Worm (Caenorhabditis elegans) whole organism, dauer: ENCODE results near the gene F42G4.5.
"Not testable (repeated sequence)": the region's sequence is repeated elsewhere in the genome, so short reads cannot be mapped to it uniquely, and the experiment has no call there.

Experiments used
- unc-62 ChIP-seq: sonication (generic microtip); optimal IDR thresholded peaks from 2 replicates; lab custom pipeline; 2017; ENCODE audit warnings: missing biosample characterization, missing genetic modification reagents, missing genetic modification characterization

Gene F42G4.5

ce11 chrII:13073102-13073501 lies at the start of gene F42G4.5:
Gene F42G4.5, plus strand, starts transcription at chrII:13073480.
- no peak for TF ChIP-seq unc-62 (GFP tag; lab: Kevin White, UChicago)

ce11 chrII:13023518-13023917 lies 49.8 kb upstream of the F42G4.5 start:
- no peak for TF ChIP-seq unc-62 (GFP tag; lab: Kevin White, UChicago)

- no peak for TF ChIP-seq unc-62 (GFP tag; lab: Kevin White, UChicago)
Observed at ce11 chrII:13025794-13026412, 47.4 kb upstream of the F42G4.5 start, which contains the start of gene max-2. Gene max-2, minus strand, starts transcription at chrII:13025844.

ce11 chrII:13029290-13030050 lies 43.8 kb upstream of the F42G4.5 start:
- no peak for TF ChIP-seq unc-62 (GFP tag; lab: Kevin White, UChicago)

ce11 chrII:13030051-13030437 lies 43.2 kb upstream of the F42G4.5 start:
- no peak for TF ChIP-seq unc-62 (GFP tag; lab: Kevin White, UChicago)

ce11 chrII:13030567-13031188 lies 42.6 kb upstream of the F42G4.5 start:
- no peak for TF ChIP-seq unc-62 (GFP tag; lab: Kevin White, UChicago)

ce11 chrII:13031649-13032191 lies 41.6 kb upstream of the F42G4.5 start, which contains the start of gene F18A11.2:
Gene F18A11.2, plus strand, starts transcription at chrII:13031699.
- TF ChIP-seq unc-62 (GFP tag; lab: Kevin White, UChicago) = not testable (repeated sequence)

- no peak for TF ChIP-seq unc-62 (GFP tag; lab: Kevin White, UChicago)
Observed at ce11 chrII:13036717-13037116, 36.6 kb upstream of the F42G4.5 start, which contains the start of gene F18A11.3. Gene F18A11.3, minus strand, starts transcription at chrII:13036841.

- not testable (repeated sequence) for TF ChIP-seq unc-62 (GFP tag; lab: Kevin White, UChicago)
Observed at ce11 chrII:13043433-13044054, 29.7 kb upstream of the F42G4.5 start, which contains the start of gene puf-6. Gene puf-6, minus strand, starts transcription at chrII:13043445.

- not testable (repeated sequence) for TF ChIP-seq unc-62 (GFP tag; lab: Kevin White, UChicago)
Observed at ce11 chrII:13047106-13047505, 26.2 kb upstream of the F42G4.5 start, which contains the start of gene F42G4.7. Gene F42G4.7, minus strand, starts transcription at chrII:13047290.

- not testable (repeated sequence) for TF ChIP-seq unc-62 (GFP tag; lab: Kevin White, UChicago)
Observed at ce11 chrII:13047609-13048008, 25.7 kb upstream of the F42G4.5 start, which contains the start of gene F42G4.2. Gene F42G4.2, plus strand, starts transcription at chrII:13047909.

ce11 chrII:13050050-13050449 lies 23.2 kb upstream of the F42G4.5 start:
- TF ChIP-seq unc-62 (GFP tag; lab: Kevin White, UChicago) = no peak

- no peak for TF ChIP-seq unc-62 (GFP tag; lab: Kevin White, UChicago)
Observed at ce11 chrII:13053443-13053842, 19.8 kb upstream of the F42G4.5 start.

ce11 chrII:13056580-13056979 lies 16.7 kb upstream of the F42G4.5 start, which contains the start of gene zyx-1:
Gene zyx-1, plus strand, starts transcription at chrII:13056910.
- TF ChIP-seq unc-62 (GFP tag; lab: Kevin White, UChicago) = no peak

ce11 chrII:13059196-13059595 lies 14.1 kb upstream of the F42G4.5 start:
- TF ChIP-seq unc-62 (GFP tag; lab: Kevin White, UChicago) = no peak
